Fruit fly (Drosophila melanogaster): ENCODE data around the gene PVRAP.

The PVRAP gene

dm6 chr3L:5975785-5976120 lies 21.3 kb upstream of the PVRAP start, which contains the start of gene CG10479:
TSS of gene CG10479 (minus strand) at chr3L:5976007.
- TF ChIP-seq br (GFP tag; optimal IDR thresholded peaks at IDR 0.05) (no peak), dl (GFP tag; optimal IDR thresholded peaks at IDR 0.05; ENCODE audit: insufficient read depth in 1 of 2, partially characterized antibody in 2 of 2) (no peak), Dfd (GFP tag; optimal IDR thresholded peaks at IDR 0.05) (no peak), sv (GFP tag; optimal IDR thresholded peaks at IDR 0.05) (no peak), CrebA (GFP tag; optimal IDR thresholded peaks at IDR 0.05; ENCODE audit: borderline replicate concordance) (no peak), fru (GFP tag; optimal IDR thresholded peaks at IDR 0.05) (no peak), brk (GFP tag; optimal IDR thresholded peaks at IDR 0.05) (no peak), CG32264 (GFP tag; optimal IDR thresholded peaks at IDR 0.05) (no peak), Rel (GFP tag; optimal IDR thresholded peaks at IDR 0.05) (no peak), Rel (tag; optimal IDR thresholded peaks at IDR 0.05) (no peak), HLH106 (tag; optimal IDR thresholded peaks at IDR 0.05) (no peak), sage (GFP tag; optimal IDR thresholded peaks at IDR 0.05) (no peak), woc (GFP tag; optimal IDR thresholded peaks at IDR 0.05) (no peak), GATAd (GFP tag; optimal IDR thresholded peaks at IDR 0.05) (no peak), ey (GFP tag; optimal IDR thresholded peaks at IDR 0.05) (no peak), Abd-B (GFP tag; optimal IDR thresholded peaks at IDR 0.05) (no peak), jim (GFP tag; optimal IDR thresholded peaks at IDR 0.05) (no peak), dmrt93B (GFP tag; optimal IDR thresholded peaks at IDR 0.05) (no peak)

- TF ChIP-seq Sp1 (GFP tag; optimal IDR thresholded peaks at IDR 0.05) = no peak
- peak; percentile 10 for TF ChIP-seq HLH106 (tag; optimal IDR thresholded peaks at IDR 0.05)
- TF ChIP-seq Hr78 (GFP tag; optimal IDR thresholded peaks at IDR 0.05) = no peak
- peak; percentile 13 for TF ChIP-seq br (GFP tag; optimal IDR thresholded peaks at IDR 0.05)
- TF ChIP-seq Dif (GFP tag; optimal IDR thresholded peaks at IDR 0.05; ENCODE audit: partially characterized antibody) = no peak
- TF ChIP-seq CrebA (GFP tag; optimal IDR thresholded peaks at IDR 0.05; ENCODE audit: borderline replicate concordance) = no peak
- TF ChIP-seq Hnf4 (GFP tag; optimal IDR thresholded peaks at IDR 0.05) = no peak
- TF ChIP-seq ey (GFP tag; optimal IDR thresholded peaks at IDR 0.05) = peak; percentile 28
- no peak for TF ChIP-seq jim (GFP tag; optimal IDR thresholded peaks at IDR 0.05)
- no peak for TF ChIP-seq Abd-B (GFP tag; optimal IDR thresholded peaks at IDR 0.05)
- no peak for TF ChIP-seq Dfd (GFP tag; optimal IDR thresholded peaks at IDR 0.05)
- no peak for TF ChIP-seq tai (GFP tag; optimal IDR thresholded peaks at IDR 0.05)
- TF ChIP-seq Hr83 (GFP tag; optimal IDR thresholded peaks at IDR 0.05; ENCODE audit: poor library complexity, severe bottlenecking) = no peak
- TF ChIP-seq GATAd (GFP tag; optimal IDR thresholded peaks at IDR 0.05) = no peak
- TF ChIP-seq Jra (GFP tag; optimal IDR thresholded peaks at IDR 0.05) = no peak
- TF ChIP-seq foxo (GFP tag; optimal IDR thresholded peaks at IDR 0.05) = peak in 1 of 2 experiments; percentile 53
- TF ChIP-seq brk (GFP tag; optimal IDR thresholded peaks at IDR 0.05) = no peak
- no peak for TF ChIP-seq Myc (optimal IDR thresholded peaks at IDR 0.05)
- peak; percentile 9 for TF ChIP-seq OdsH (GFP tag; optimal IDR thresholded peaks at IDR 0.05)
- TF ChIP-seq woc (GFP tag; optimal IDR thresholded peaks at IDR 0.05) = peak; percentile 43
- no peak for TF ChIP-seq CG9705 (GFP tag; optimal IDR thresholded peaks at IDR 0.05)
- no peak for TF ChIP-seq usp (GFP tag; optimal IDR thresholded peaks at IDR 0.05)
- no peak for TF ChIP-seq N (GFP tag; optimal IDR thresholded peaks at IDR 0.05)
- no peak for TF ChIP-seq dl (GFP tag; optimal IDR thresholded peaks at IDR 0.05; ENCODE audit: insufficient read depth in 1 of 2, partially characterized antibody in 2 of 2)
- peak; percentile 22 for TF ChIP-seq rgr (GFP tag; optimal IDR thresholded peaks at IDR 0.05)
- TF ChIP-seq dsf (GFP tag; optimal IDR thresholded peaks at IDR 0.05; ENCODE audit: borderline replicate concordance) = no peak
- no peak for TF ChIP-seq lola (GFP tag; optimal IDR thresholded peaks at IDR 0.05)
- peak; percentile 21 for TF ChIP-seq fru (GFP tag; optimal IDR thresholded peaks at IDR 0.05)
- peak; percentile 83 for TF ChIP-seq sv (GFP tag; optimal IDR thresholded peaks at IDR 0.05)
- peak; percentile 30 for TF ChIP-seq psq (GFP tag; optimal IDR thresholded peaks at IDR 0.05)
- TF ChIP-seq pan (optimal IDR thresholded peaks at IDR 0.05) = no peak
- TF ChIP-seq Vsx2 (GFP tag; optimal IDR thresholded peaks at IDR 0.05; ENCODE audit: partially characterized antibody) = no peak
- TF ChIP-seq CG32264 (GFP tag; optimal IDR thresholded peaks at IDR 0.05) = no peak
- no peak for TF ChIP-seq dmrt93B (GFP tag; optimal IDR thresholded peaks at IDR 0.05)
- peak; percentile 32 for TF ChIP-seq h (GFP tag; optimal IDR thresholded peaks at IDR 0.05)
- no peak for TF ChIP-seq Rel (GFP tag; optimal IDR thresholded peaks at IDR 0.05)
- no peak for TF ChIP-seq Rel (tag; optimal IDR thresholded peaks at IDR 0.05)
- TF ChIP-seq Mio (GFP tag; optimal IDR thresholded peaks at IDR 0.05) = no peak
- no peak for TF ChIP-seq sage (GFP tag; optimal IDR thresholded peaks at IDR 0.05)
These were observed 20.7 kb upstream of the PVRAP start for dm6 chr3L:5976121-5976906.
